Worm (Caenorhabditis elegans) whole organism, late embryonic: Measurements from ENCODE around the gene ZK673.4.
A peak's percentile ranks its signal among the peaks of the same experiment; 100 is the strongest.
"Not testable (repeated sequence)": the region's sequence is repeated elsewhere in the genome, so short reads cannot be mapped to it uniquely, and the experiment has no call there.

Experiments
- C08G9.2 ChIP-seq: sonication (generic microtip); optimal IDR thresholded peaks from 2 replicates; lab custom pipeline; 2016; ENCODE audit warnings: mild to moderate bottlenecking, missing genetic modification characterization, moderate library complexity, missing compliant biosample characterization
- K02D7.2 ChIP-seq: sonication (generic microtip); optimal IDR thresholded peaks from 2 replicates; lab custom pipeline; 2017; ENCODE audit warnings: mild to moderate bottlenecking, missing genetic modification characterization, missing compliant biosample characterization
- K09A11.1 ChIP-seq: sonication (generic microtip); optimal IDR thresholded peaks from 2 replicates; lab custom pipeline; 2017; ENCODE audit warnings: antibody characterized with exemption, mild to moderate bottlenecking, missing genetic modification characterization, missing compliant biosample characterization; ENCODE audit not compliant: insufficient read depth
- T23F11.4 ChIP-seq: fragments of 200-800 bp; sonication (Bioruptor generic); optimal IDR thresholded peaks from 2 replicates; lab custom pipeline; 2018; ENCODE audit warnings: mild to moderate bottlenecking, missing genetic modification characterization, missing compliant biosample characterization
- ceh-14 ChIP-seq: sonication (generic microtip); optimal IDR thresholded peaks from 2 replicates; lab custom pipeline; 2016; ENCODE audit warnings: missing genotype, missing genetic modification characterization, missing compliant biosample characterization
- ceh-19 ChIP-seq: fragments of 200-800 bp; sonication (Bioruptor generic); optimal IDR thresholded peaks from 2 replicates; lab custom pipeline; 2018; ENCODE audit warnings: mild to moderate bottlenecking, missing genetic modification characterization, missing compliant biosample characterization
- ceh-2 ChIP-seq: sonication (generic microtip); optimal IDR thresholded peaks from 2 replicates; lab custom pipeline; 2016; ENCODE audit warnings: missing genotype, missing genetic modification characterization, missing compliant biosample characterization
- ceh-22 ChIP-seq: sonication (generic microtip); optimal IDR thresholded peaks from 2 replicates; lab custom pipeline; 2017; ENCODE audit warnings: missing biosample characterization, missing genetic modification characterization
- ceh-24 ChIP-seq: sonication (generic microtip); optimal IDR thresholded peaks from 2 replicates; lab custom pipeline; 2016; ENCODE audit warnings: mild to moderate bottlenecking, missing genetic modification characterization, missing compliant biosample characterization
- ceh-34 ChIP-seq: sonication (generic microtip); optimal IDR thresholded peaks from 2 replicates; lab custom pipeline; 2016; ENCODE audit warnings: mild to moderate bottlenecking, missing genetic modification characterization, missing compliant biosample characterization
- ceh-6 ChIP-seq: fragments of 200-800 bp; sonication (Bioruptor generic); optimal IDR thresholded peaks from 2 replicates; lab custom pipeline; 2018; ENCODE audit warnings: mild to moderate bottlenecking, missing genetic modification characterization, missing compliant biosample characterization
- ceh-9 ChIP-seq: sonication (generic microtip); optimal IDR thresholded peaks from 2 replicates; lab custom pipeline; 2016; ENCODE audit warnings: mild to moderate bottlenecking, missing genetic modification characterization, inconsistent platforms, missing compliant biosample characterization
- dmd-4 ChIP-seq: sonication (generic microtip); optimal IDR thresholded peaks from 2 replicates; lab custom pipeline; 2016; ENCODE audit warnings: borderline replicate concordance, missing genetic modification characterization, missing compliant biosample characterization
- dve-1 ChIP-seq: sonication (generic microtip); optimal IDR thresholded peaks from 2 replicates; lab custom pipeline; 2017; ENCODE audit warnings: antibody characterized with exemption, mild to moderate bottlenecking, missing genetic modification characterization, missing compliant biosample characterization
- elt-2 ChIP-seq: sonication (generic microtip); optimal IDR thresholded peaks from 2 replicates; lab custom pipeline; 2016; ENCODE audit warnings: missing genetic modification reagents, missing genetic modification characterization, missing compliant biosample characterization
- elt-4 ChIP-seq: sonication (generic microtip); optimal IDR thresholded peaks from 2 replicates; lab custom pipeline; 2016; ENCODE audit warnings: missing genetic modification characterization, missing compliant biosample characterization
- ets-4 ChIP-seq: sonication (generic microtip); optimal IDR thresholded peaks from 2 replicates; lab custom pipeline; 2016; ENCODE audit warnings: missing genetic modification characterization, missing compliant biosample characterization
- eyg-1 ChIP-seq: sonication (generic microtip); optimal IDR thresholded peaks from 2 replicates; lab custom pipeline; 2016; ENCODE audit warnings: missing genotype, missing genetic modification characterization, missing compliant biosample characterization
- fkh-10 ChIP-seq: fragments of 150-350 bp; optimal IDR thresholded peaks from 2 replicates; lab custom pipeline; 2014; ENCODE audit warnings: missing biosample characterization, missing genetic modification reagents, missing genetic modification characterization
- hlh-6 ChIP-seq: sonication (generic microtip); optimal IDR thresholded peaks from 2 replicates; lab custom pipeline; 2016; ENCODE audit warnings: missing genotype, missing genetic modification characterization, missing compliant biosample characterization
- hlh-8 ChIP-seq: sonication (generic microtip); optimal IDR thresholded peaks from 2 replicates; lab custom pipeline; 2016; ENCODE audit warnings: missing genotype, missing genetic modification characterization, missing compliant biosample characterization
- madf-2 ChIP-seq: sonication (generic microtip); optimal IDR thresholded peaks from 2 replicates; lab custom pipeline; 2017; ENCODE audit warnings: missing genetic modification characterization, missing compliant biosample characterization
- nhr-11 ChIP-seq: fragments of 150-350 bp; optimal IDR thresholded peaks from 2 replicates; lab custom pipeline; 2014; ENCODE audit warnings: missing biosample characterization, missing genetic modification characterization
- odd-2 ChIP-seq: sonication (generic microtip); optimal IDR thresholded peaks from 2 replicates; lab custom pipeline; 2017; ENCODE audit warnings: antibody characterized with exemption, mild to moderate bottlenecking, missing genetic modification characterization, missing compliant biosample characterization
- pag-3 ChIP-seq: sonication (generic microtip); optimal IDR thresholded peaks from 2 replicates; lab custom pipeline; 2016; ENCODE audit warnings: missing compliant biosample characterization, missing genetic modification characterization, borderline replicate concordance
- pha-2 ChIP-seq: sonication (generic microtip); optimal IDR thresholded peaks from 2 replicates; lab custom pipeline; 2017; ENCODE audit warnings: mild to moderate bottlenecking, missing genetic modification characterization, missing compliant biosample characterization
- pros-1 ChIP-seq: fragments of 150-350 bp; optimal IDR thresholded peaks from 2 replicates; lab custom pipeline; 2014; ENCODE audit warnings: missing biosample characterization, missing genetic modification reagents, missing genetic modification characterization
- rnt-1 ChIP-seq: sonication (generic microtip); optimal IDR thresholded peaks from 2 replicates; lab custom pipeline; 2016; ENCODE audit warnings: missing genetic modification characterization, missing compliant biosample characterization
- syd-9 ChIP-seq: sonication (generic microtip); optimal IDR thresholded peaks from 2 replicates; lab custom pipeline; 2016; ENCODE audit warnings: mild to moderate bottlenecking, missing genetic modification characterization, moderate library complexity, missing compliant biosample characterization
- tbx-2 ChIP-seq: sonication (generic microtip); optimal IDR thresholded peaks from 2 replicates; lab custom pipeline; 2016; ENCODE audit warnings: missing genetic modification characterization, missing compliant biosample characterization
- ttx-3 ChIP-seq: sonication (generic microtip); optimal IDR thresholded peaks from 2 replicates; lab custom pipeline; 2016; ENCODE audit warnings: missing genetic modification reagents, missing genetic modification characterization, missing compliant biosample characterization
- unc-42 ChIP-seq: sonication (generic microtip); optimal IDR thresholded peaks from 2 replicates; lab custom pipeline; 2016; ENCODE audit warnings: missing genotype, missing genetic modification characterization, missing compliant biosample characterization
- unc-55 ChIP-seq: sonication (generic microtip); optimal IDR thresholded peaks from 2 replicates; lab custom pipeline; 2017; ENCODE audit warnings: missing biosample characterization, missing genetic modification reagents, missing genetic modification characterization
- unc-86 ChIP-seq: sonication (generic microtip); optimal IDR thresholded peaks from 2 replicates; lab custom pipeline; 2016; ENCODE audit warnings: missing genetic modification characterization, missing compliant biosample characterization
- zip-5 ChIP-seq: sonication (generic microtip); optimal IDR thresholded peaks from 2 replicates; lab custom pipeline; 2016; ENCODE audit warnings: missing genetic modification characterization, missing compliant biosample characterization

ZK673.4 gene

ce11 chrII:10435836-10436235, 16.9 kb upstream of the ZK673.4 start, which contains the start of gene cut-4:
Gene cut-4, plus strand, starts transcription at chrII:10436136.
- no peak for TF ChIP-seq rnt-1 (tag; lab: Kevin White, UChicago)
- no peak for TF ChIP-seq dve-1 (tag; lab: Kevin White, UChicago)
- no peak for TF ChIP-seq ceh-2
- TF ChIP-seq hlh-8 (tag; lab: Kevin White, UChicago) = no peak
- no peak for TF ChIP-seq ets-4
- no peak for TF ChIP-seq ceh-34 (tag; lab: Kevin White, UChicago)
- TF ChIP-seq odd-2 = no peak
- no peak for TF ChIP-seq eyg-1 (tag; lab: Kevin White, UChicago)
- no peak for TF ChIP-seq unc-55 (GFP tag; lab: Kevin White, UChicago)
- TF ChIP-seq unc-42 (tag; lab: Kevin White, UChicago) = no peak
- no peak for TF ChIP-seq zip-5 (tag; lab: Kevin White, UChicago)
- no peak for TF ChIP-seq pros-1 (tag; lab: Kevin White, UChicago)

ce11 chrII:10437840-10438239, 14.9 kb upstream of the ZK673.4 start:
- TF ChIP-seq unc-86 (no peak), pag-3 (no peak), nhr-11 (tag; lab: Kevin White, UChicago) (no peak), elt-4 (tag; lab: Kevin White, UChicago) (no peak), ets-4 (no peak), ceh-24 (tag; lab: Kevin White, UChicago) (no peak), ceh-22 (tag; lab: Kevin White, UChicago) (no peak), K09A11.1 (tag; lab: Kevin White, UChicago) (no peak), rnt-1 (tag; lab: Kevin White, UChicago) (no peak), ceh-9 (tag; lab: Kevin White, UChicago) (no peak)

- no peak for TF ChIP-seq syd-9 (tag; lab: Kevin White, UChicago)
- no peak for TF ChIP-seq ceh-6 (GFP tag; lab: Kevin White, UChicago)
- TF ChIP-seq unc-55 (GFP tag; lab: Kevin White, UChicago) = no peak
- TF ChIP-seq ceh-24 (tag; lab: Kevin White, UChicago) = no peak
- TF ChIP-seq eyg-1 (tag; lab: Kevin White, UChicago) = no peak
- TF ChIP-seq odd-2 = no peak
- no peak for TF ChIP-seq tbx-2 (tag; lab: Kevin White, UChicago)
- no peak for TF ChIP-seq hlh-6 (tag; lab: Kevin White, UChicago)
- TF ChIP-seq unc-42 (tag; lab: Kevin White, UChicago) = no peak
- no peak for TF ChIP-seq ceh-14
- no peak for TF ChIP-seq K02D7.2 (tag; lab: Kevin White, UChicago)
Observed at ce11 chrII:10439976-10440375, 12.7 kb upstream of the ZK673.4 start, which contains the start of gene E04D5.4. Gene E04D5.4, plus strand, starts transcription at chrII:10440276.

ce11 chrII:10442846-10443245, 9.9 kb upstream of the ZK673.4 start, which contains the start of gene ZK673.1:
Gene ZK673.1, plus strand, starts transcription at chrII:10443146.
- not testable (repeated sequence) for TF ChIP-seq fkh-10, ceh-14, odd-2

- TF ChIP-seq elt-2 (peak; percentile 72), odd-2 (no peak)
Observed at ce11 chrII:10443898-10444297, 8.8 kb upstream of the ZK673.4 start.

ce11 chrII:10444971-10445707, 7.6 kb upstream of the ZK673.4 start:
- TF ChIP-seq dve-1 (tag; lab: Kevin White, UChicago) = no peak
- no peak for TF ChIP-seq rnt-1 (tag; lab: Kevin White, UChicago)
- no peak for TF ChIP-seq dmd-4 (tag; lab: Kevin White, UChicago)
- TF ChIP-seq ceh-24 (tag; lab: Kevin White, UChicago) = no peak
- no peak for TF ChIP-seq ttx-3
- TF ChIP-seq elt-2 = no peak
- TF ChIP-seq madf-2 (tag; lab: Kevin White, UChicago) = no peak
- TF ChIP-seq pha-2 = no peak
- TF ChIP-seq ets-4 = no peak
- TF ChIP-seq T23F11.4 = no peak
- no peak for TF ChIP-seq ceh-19 (GFP tag; lab: Kevin White, UChicago)
- TF ChIP-seq C08G9.2 (tag; lab: Kevin White, UChicago) = no peak
- TF ChIP-seq K02D7.2 (tag; lab: Kevin White, UChicago) = no peak
